Worm (Caenorhabditis elegans) whole organism, midembryonic: ENCODE results near the gene ketn-1.

ENCODE experiments used
- T22C8.4 ChIP-seq: fragments of 200-800 bp; sonication (Bioruptor generic); IDR thresholded peaks from 2 replicates; pipeline ENCODE4 v1.3.6; 2022; ENCODE audit warnings: missing genetic modification characterization, missing compliant biosample characterization
- cog-1 ChIP-seq: sonication (generic microtip); optimal IDR thresholded peaks from 2 replicates; lab custom pipeline; 2016; ENCODE audit warnings: missing genetic modification characterization, missing compliant biosample characterization
- flt-1 ChIP-seq: fragments of 200-800 bp; sonication (Bioruptor generic); IDR thresholded peaks from 2 replicates; pipeline ENCODE4 v1.3.6; 2022; ENCODE audit warnings: missing genetic modification characterization, missing compliant biosample characterization
- klf-2 ChIP-seq: fragments of 200-800 bp; sonication (Bioruptor generic); conservative IDR thresholded peaks from 2 replicates; pipeline ENCODE4 v1.3.6; 2022; ENCODE audit warnings: missing genetic modification reagents, missing genetic modification characterization, missing compliant biosample characterization
- med-1 ChIP-seq: sonication (generic microtip); optimal IDR thresholded peaks from 2 replicates; lab custom pipeline; 2017; ENCODE audit warnings: missing genetic modification characterization, mild to moderate bottlenecking, missing compliant biosample characterization, antibody characterized with exemption, missing genetic modification reagents; ENCODE audit not compliant: insufficient read depth
- ref-1 ChIP-seq: fragments of 200-800 bp; sonication (Bioruptor generic); conservative IDR thresholded peaks from 2 replicates; pipeline ENCODE4 v1.3.6; 2022; ENCODE audit warnings: missing genetic modification reagents, missing genetic modification characterization, missing compliant biosample characterization
- tab-1 ChIP-seq: fragments of 200-800 bp; sonication (Bioruptor generic); IDR thresholded peaks from 2 replicates; pipeline ENCODE4 v1.3.6; 2022; ENCODE audit warnings: missing genetic modification characterization, missing compliant biosample characterization
- ztf-23 ChIP-seq: fragments of 200-800 bp; sonication (Bioruptor generic); IDR thresholded peaks from 2 replicates; pipeline ENCODE4 v1.3.6; 2022; ENCODE audit warnings: missing genetic modification reagents, missing genetic modification characterization, missing compliant biosample characterization
- ztf-29 ChIP-seq: fragments of 200-800 bp; sonication (Bioruptor generic); IDR thresholded peaks from 2 replicates; pipeline ENCODE4 v1.3.6; 2022; ENCODE audit warnings: missing genetic modification reagents, missing genetic modification characterization, missing compliant biosample characterization

Gene ketn-1

DNA sequence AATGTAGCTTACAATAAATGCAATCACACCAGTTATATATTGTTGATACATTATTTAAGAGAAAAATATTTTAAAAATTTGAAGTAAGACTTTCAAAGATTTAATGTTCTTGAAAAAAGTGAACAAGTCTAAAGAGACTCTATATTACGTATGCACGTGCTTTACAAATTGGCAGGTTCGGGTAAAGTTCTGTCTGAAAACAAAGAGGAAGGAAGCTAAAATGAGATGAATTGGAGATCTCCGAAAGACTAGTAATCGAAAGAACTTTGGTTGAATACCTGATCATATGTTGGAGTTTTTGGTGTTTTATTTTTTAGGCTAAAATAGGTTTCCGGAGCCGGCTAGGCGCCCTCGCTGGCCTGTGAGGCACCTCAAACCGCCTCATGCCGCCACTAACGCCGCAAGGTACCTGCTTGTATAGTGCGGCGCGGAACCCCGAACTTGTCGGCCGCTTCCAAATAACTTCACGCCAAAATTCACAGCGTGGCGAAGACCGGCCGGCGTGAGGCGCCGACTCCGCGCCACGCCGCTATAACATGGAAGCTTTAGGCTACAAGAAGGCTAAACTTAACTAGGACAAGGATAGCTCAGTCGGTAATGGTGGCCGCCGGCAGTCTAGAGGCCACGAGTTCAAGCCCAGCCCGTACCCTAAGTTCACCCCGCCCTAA, 50.3 kb downstream of the ketn-1 start, which contains the start of gene srx-28:
TSS of gene srx-28 (minus strand) at position 51 of the 668 bp plus-strand sequence.
- TF ChIP-seq med-1 (GFP tag; lab: Kevin White, UChicago) (no peak), klf-2 (GFP tag; lab: Robert Waterston, UW) (no peak), ref-1 (no peak), flt-1 (GFP tag; lab: Robert Waterston, UW) (no peak), tab-1 (GFP tag; lab: Robert Waterston, UW) (no peak), ztf-23 (no peak), cog-1 (tag; lab: Kevin White, UChicago) (no peak), T22C8.4 (no peak), ztf-29 (GFP tag; lab: Robert Waterston, UW) (no peak)

DNA sequence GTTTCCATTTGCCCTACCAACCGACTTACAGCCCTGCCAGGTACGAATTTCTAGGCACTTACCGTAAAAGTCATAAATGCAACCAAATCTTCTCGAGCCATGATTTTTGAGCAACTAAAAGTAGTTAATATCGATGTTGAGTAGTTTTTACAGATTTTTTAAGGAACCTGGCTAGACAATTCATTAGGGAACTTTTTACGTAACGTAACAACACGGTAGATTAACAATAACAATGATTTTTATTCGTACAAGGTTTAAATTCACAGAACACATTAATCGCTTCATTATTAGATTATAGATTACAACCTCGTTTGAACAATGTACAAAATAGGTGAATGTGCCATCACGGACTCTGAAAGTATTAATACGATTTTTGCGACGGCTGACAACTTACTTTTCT, 54.7 kb downstream of the ketn-1 start, which contains the start of gene srx-26:
TSS of gene srx-26 (minus strand) at position 101 of the 400 bp plus-strand sequence.
- no peak for TF ChIP-seq ref-1

DNA sequence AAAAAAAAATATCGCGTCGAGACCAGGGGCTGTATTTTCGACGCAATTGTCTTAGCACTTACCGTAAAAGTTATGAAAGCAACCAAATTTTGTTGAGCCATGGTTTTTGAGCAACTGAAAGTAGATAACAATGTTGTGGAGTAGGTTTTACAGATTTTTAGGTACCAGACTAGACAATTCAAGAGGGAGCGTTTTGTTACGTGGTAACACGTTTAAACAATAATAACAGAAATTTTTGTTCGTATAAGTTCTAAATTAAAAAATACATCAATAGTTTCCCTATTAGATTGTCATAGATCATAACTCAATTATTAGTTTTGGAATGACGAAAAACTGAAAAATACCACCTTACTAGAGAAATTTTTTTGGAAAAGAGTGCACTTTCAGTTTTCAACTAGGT, 57.7 kb downstream of the ketn-1 start, which contains the start of gene srx-24:
TSS of gene srx-24 (minus strand) at position 101 of the 400 bp plus-strand sequence.
- no peak for TF ChIP-seq ztf-29 (GFP tag; lab: Robert Waterston, UW)
- no peak for TF ChIP-seq cog-1 (tag; lab: Kevin White, UChicago)
- TF ChIP-seq tab-1 (GFP tag; lab: Robert Waterston, UW) = no peak
- no peak for TF ChIP-seq klf-2 (GFP tag; lab: Robert Waterston, UW)
- no peak for TF ChIP-seq med-1 (GFP tag; lab: Kevin White, UChicago)
- TF ChIP-seq T22C8.4 = no peak
- TF ChIP-seq ztf-23 = no peak

DNA sequence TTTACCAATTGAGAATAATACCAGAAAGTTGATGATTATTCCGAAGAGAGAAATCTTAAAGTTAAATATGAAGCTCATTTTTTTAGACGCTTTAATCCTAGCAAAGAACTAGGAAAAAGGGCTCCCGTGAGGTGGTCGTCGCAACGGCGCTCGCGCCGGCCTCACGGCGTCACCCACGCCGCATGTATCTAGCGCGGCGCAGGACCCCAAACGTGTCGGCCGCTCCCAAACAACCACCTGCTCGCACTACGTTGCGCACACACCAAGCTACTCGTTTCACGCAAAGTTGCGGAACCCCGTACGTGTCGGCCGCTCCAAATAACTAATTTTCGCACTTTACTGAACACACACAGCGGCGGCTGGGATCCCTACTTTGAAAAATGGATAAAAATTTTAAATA, 61.3 kb downstream of the ketn-1 start:
- TF ChIP-seq T22C8.4 (no peak), cog-1 (tag; lab: Kevin White, UChicago) (no peak), ztf-23 (no peak), ztf-29 (GFP tag; lab: Robert Waterston, UW) (no peak), flt-1 (GFP tag; lab: Robert Waterston, UW) (no peak), med-1 (GFP tag; lab: Kevin White, UChicago) (no peak), klf-2 (GFP tag; lab: Robert Waterston, UW) (no peak), tab-1 (GFP tag; lab: Robert Waterston, UW) (no peak), ref-1 (no peak)

DNA sequence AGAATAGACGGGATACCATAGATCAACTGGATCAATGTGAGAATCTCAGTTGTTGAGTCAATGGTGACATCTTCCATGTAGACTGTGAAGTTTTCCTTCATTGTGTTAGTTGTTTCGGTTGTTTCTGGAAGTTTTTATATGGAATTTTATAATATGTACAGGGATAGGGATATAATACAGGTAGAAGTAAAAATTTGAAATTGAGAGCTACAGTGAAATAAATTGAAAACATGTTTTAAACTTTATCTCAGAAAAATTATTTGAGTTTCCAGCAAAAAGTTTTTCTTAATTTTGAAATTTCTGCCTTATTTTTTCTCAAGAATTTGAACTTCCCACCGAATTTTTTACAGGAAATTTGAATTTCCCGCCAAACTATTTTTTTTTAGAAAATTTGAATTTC, 65.4 kb downstream of the ketn-1 start, which contains the start of gene srg-62:
TSS of gene srg-62 (minus strand) at position 101 of the 400 bp plus-strand sequence.
- no peak for TF ChIP-seq flt-1 (GFP tag; lab: Robert Waterston, UW)
- TF ChIP-seq T22C8.4 = no peak

DNA sequence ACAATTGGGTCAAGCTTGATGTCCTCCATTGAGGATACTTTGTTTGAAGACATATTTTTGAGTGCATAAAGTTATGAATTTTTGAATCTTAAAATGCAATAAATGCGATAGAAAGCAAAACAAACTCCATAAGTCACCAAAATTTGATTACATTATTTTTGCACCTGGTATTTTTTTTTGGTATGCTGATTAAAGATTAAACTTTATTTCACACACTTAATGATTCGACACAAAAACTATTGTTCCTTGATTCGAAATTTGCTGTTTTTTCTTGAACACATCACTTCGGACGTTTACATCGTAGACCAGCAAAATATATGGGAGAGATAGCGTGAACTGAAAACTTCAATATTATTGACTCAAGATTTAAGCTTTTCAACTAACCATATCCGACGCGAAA, 67.4 kb downstream of the ketn-1 start, which contains the start of gene srg-61:
TSS of gene srg-61 (minus strand) at position 101 of the 400 bp plus-strand sequence.
- TF ChIP-seq ref-1 (no peak), ztf-29 (GFP tag; lab: Robert Waterston, UW) (no peak), med-1 (GFP tag; lab: Kevin White, UChicago) (no peak), ztf-23 (no peak), flt-1 (GFP tag; lab: Robert Waterston, UW) (no peak), tab-1 (GFP tag; lab: Robert Waterston, UW) (no peak), cog-1 (tag; lab: Kevin White, UChicago) (no peak), T22C8.4 (no peak), klf-2 (GFP tag; lab: Robert Waterston, UW) (no peak)

DNA sequence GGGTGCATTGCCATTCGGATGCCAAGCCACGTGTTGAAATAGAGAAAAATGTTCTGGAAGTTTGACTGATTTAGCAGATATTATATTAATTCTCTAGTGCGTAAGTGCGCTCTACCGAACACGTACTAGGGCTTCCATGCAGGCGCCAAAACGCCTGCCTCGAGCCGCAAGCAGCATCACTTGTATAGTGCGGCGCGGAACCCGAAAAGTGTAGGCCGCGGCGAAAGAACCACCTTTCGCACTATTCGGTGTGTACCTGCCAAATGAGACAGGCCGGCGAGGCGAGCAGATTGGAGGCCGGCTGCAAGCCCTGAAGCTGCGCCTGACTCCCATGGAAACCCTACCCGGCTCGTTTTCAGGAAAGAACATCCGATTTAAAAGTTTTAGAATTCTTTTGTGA, 68.1 kb downstream of the ketn-1 start:
- no peak for TF ChIP-seq ref-1
- TF ChIP-seq flt-1 (GFP tag; lab: Robert Waterston, UW) = 0 out of 2 replicates have a peak, but pooled peaks have one; percentile 14
- no peak for TF ChIP-seq klf-2 (GFP tag; lab: Robert Waterston, UW)

DNA sequence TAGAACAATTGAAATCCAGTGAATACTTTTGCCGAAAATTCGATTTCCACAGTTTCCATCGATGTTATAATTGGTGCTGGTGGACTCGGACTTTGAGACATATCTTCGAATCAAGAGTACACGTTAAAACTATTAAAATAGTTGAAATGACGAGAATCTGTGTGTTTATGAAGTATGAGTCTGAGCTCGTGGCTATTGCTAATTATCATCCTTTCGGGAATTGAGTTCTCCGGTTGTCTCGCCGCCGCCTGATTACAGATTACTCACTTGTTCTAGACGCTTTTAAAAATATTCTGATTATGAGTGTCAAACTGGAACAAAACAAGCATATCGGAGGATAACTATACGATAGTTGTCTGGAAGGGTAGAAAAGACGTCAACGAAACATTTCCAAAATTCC, 69.5 kb downstream of the ketn-1 start, which contains the start of gene srg-56:
TSS of gene srg-56 (minus strand) at position 101 of the 400 bp plus-strand sequence.
- TF ChIP-seq klf-2 (GFP tag; lab: Robert Waterston, UW) (no peak), T22C8.4 (no peak), med-1 (GFP tag; lab: Kevin White, UChicago) (no peak), ztf-23 (no peak), flt-1 (GFP tag; lab: Robert Waterston, UW) (no peak), ref-1 (no peak), tab-1 (GFP tag; lab: Robert Waterston, UW) (no peak), cog-1 (tag; lab: Kevin White, UChicago) (no peak), ztf-29 (GFP tag; lab: Robert Waterston, UW) (no peak)

DNA sequence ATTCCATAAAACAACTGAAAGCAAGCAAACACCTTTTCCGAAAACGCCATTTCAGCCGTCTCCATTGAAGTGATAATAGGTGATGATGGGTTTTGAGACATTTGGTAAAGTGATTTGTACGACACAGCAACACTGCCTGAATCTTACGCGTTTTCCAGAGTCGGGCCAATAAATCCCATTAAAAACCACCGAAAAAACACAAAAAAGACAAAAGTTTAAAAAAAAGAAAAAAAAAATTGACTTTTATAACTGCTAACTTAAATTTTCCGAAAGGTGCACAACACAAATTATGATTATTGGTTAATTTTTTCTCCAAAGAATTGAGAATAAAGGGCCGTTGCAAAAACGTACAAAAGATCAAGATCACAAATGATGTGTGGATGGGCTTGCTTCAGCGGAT, 73.3 kb downstream of the ketn-1 start, which contains the start of gene srg-57:
TSS of gene srg-57 (minus strand) at position 101 of the 400 bp plus-strand sequence.
- no peak for TF ChIP-seq ztf-23
- no peak for TF ChIP-seq ztf-29 (GFP tag; lab: Robert Waterston, UW)
- TF ChIP-seq flt-1 (GFP tag; lab: Robert Waterston, UW) = no peak
- no peak for TF ChIP-seq med-1 (GFP tag; lab: Kevin White, UChicago)
- no peak for TF ChIP-seq cog-1 (tag; lab: Kevin White, UChicago)
- no peak for TF ChIP-seq T22C8.4
- TF ChIP-seq ref-1 = no peak
- no peak for TF ChIP-seq klf-2 (GFP tag; lab: Robert Waterston, UW)
- TF ChIP-seq tab-1 (GFP tag; lab: Robert Waterston, UW) = no peak
